Fruit fly (Drosophila melanogaster) whole organism, adult: ENCODE data around the gene CG10089.

ENCODE experiments used
- CG11617 ChIP-seq: fragments of 200-800 bp; sonication (Bioruptor generic); optimal IDR thresholded peaks from 2 replicates; lab custom pipeline; 2017; ENCODE audit warnings: mild to moderate bottlenecking, missing biosample characterization, missing genetic modification reagents, missing genetic modification characterization
- CG1620 ChIP-seq: fragments of 200-800 bp; sonication (Bioruptor generic); optimal IDR thresholded peaks from 2 replicates; lab custom pipeline; 2016; ENCODE audit warnings: missing biosample characterization, missing genetic modification characterization
- CG33017 ChIP-seq: fragments of 200-800 bp; sonication (Bioruptor generic); optimal IDR thresholded peaks from 2 replicates; lab custom pipeline; 2018; ENCODE audit warnings: missing biosample characterization, mild to moderate bottlenecking, missing genetic modification characterization, moderate library complexity
- CG7101 ChIP-seq: fragments of 200-800 bp; sonication (Bioruptor generic); optimal IDR thresholded peaks from 2 replicates; lab custom pipeline; 2018; ENCODE audit warnings: missing biosample characterization, mild to moderate bottlenecking, missing genetic modification characterization, moderate library complexity
- Clk ChIP-seq: fragments of 200-800 bp; sonication (Bioruptor generic); optimal IDR thresholded peaks from 2 replicates; lab custom pipeline; 2017; ENCODE audit warnings: missing biosample characterization, missing genetic modification characterization
- cic ChIP-seq: fragments of 200-800 bp; sonication (Bioruptor generic); optimal IDR thresholded peaks from 2 replicates; lab custom pipeline; 2017; ENCODE audit warnings: missing biosample characterization, mild to moderate bottlenecking, missing genetic modification characterization, moderate library complexity
- cnc ChIP-seq, 2 experiments: fragments of >200 bp; optimal IDR thresholded peaks; 2 replicates each; lab custom pipeline; 2017
- kay ChIP-seq: fragments of 200-800 bp; sonication (Bioruptor generic); peaks from one replicate; lab custom pipeline; 2016; ENCODE audit warnings: missing biosample characterization, missing genetic modification characterization, borderline replicate concordance
- pad ChIP-seq: fragments of 200-800 bp; sonication (Bioruptor generic); optimal IDR thresholded peaks from 3 replicates; lab custom pipeline; 2017; ENCODE audit warnings: missing biosample characterization, missing genetic modification characterization, mild to moderate bottlenecking, moderate library complexity, missing genetic modification reagents
- tj ChIP-seq: fragments of 200-800 bp; sonication (Bioruptor generic); optimal IDR thresholded peaks from 3 replicates; lab custom pipeline; 2017; ENCODE audit warnings: missing biosample characterization, mild to moderate bottlenecking, missing genetic modification characterization, moderate library complexity
- toe ChIP-seq: fragments of 200-800 bp; sonication (Bioruptor generic); optimal IDR thresholded peaks from 2 replicates; lab custom pipeline; 2016; ENCODE audit warnings: missing biosample characterization, missing genetic modification characterization

DNA sequence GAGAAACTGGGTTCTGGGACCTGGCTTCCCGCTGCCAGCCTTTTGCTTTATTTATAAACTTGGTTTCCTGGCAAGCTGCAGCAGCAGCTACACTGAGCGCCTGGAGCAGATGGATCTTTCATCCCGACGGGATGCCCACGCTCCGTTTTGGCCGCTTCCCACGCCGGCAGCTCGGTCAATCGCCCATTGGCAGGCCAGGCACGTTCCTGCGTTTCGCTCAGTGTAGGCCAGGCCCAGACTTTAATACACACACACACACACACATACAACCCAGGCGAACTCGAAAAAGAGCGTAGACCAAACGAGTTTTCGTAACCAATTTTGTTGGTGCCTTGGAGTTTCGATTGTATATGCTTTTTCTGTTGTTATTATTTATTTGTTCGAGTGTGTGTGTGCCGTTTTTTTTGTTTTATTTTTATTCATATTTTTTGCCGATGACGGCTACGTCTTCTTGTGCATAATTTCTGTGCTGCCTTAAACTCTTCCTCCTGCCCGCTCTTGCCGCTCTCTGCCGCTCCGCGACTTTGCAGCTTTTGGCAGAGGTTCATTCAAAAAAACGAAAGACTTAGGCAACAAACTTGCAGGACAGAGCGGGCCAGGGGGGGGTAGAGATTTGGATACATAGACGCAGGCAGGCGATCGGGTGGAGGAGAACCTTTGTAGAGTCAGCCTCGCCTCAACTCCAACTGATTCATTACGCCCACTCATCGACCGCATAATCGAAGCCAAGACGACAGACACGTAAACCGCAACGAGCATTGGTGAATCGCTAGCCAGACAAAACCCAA lies 25.5 kb upstream of the CG10089 start:
- TF ChIP-seq cic (GFP tag; lab: Kevin White, UChicago) (no peak), tj (GFP tag; lab: Kevin White, UChicago) (no peak), pad (GFP tag; lab: Kevin White, UChicago) (no peak), kay (GFP tag; lab: Kevin White, UChicago) (no peak), toe (GFP tag; lab: Kevin White, UChicago) (no peak), CG7101 (tag; lab: Kevin White, UChicago) (no peak), CG1620 (GFP tag; lab: Kevin White, UChicago) (no peak), CG11617 (no peak), Clk (no peak), CG33017 (no peak), cnc (optimal IDR thresholded peaks at IDR 0.05; lab: Kevin White, UChicago) (no peak)
